Worm (Caenorhabditis elegans) whole organism, L2 larva: Measurements from ENCODE around the gene C34C12.12.

Source experiments
- ama-1 ChIP-seq: fragments of 150-350 bp; optimal IDR thresholded peaks from 2 replicates; lab custom pipeline; 2018; ENCODE audit warnings: inconsistent platforms
- blmp-1 ChIP-seq: sonication (generic microtip); optimal IDR thresholded peaks from 2 replicates; lab custom pipeline; 2017; ENCODE audit warnings: missing genetic modification characterization, mild to moderate bottlenecking, missing compliant biosample characterization, antibody characterized with exemption, moderate library complexity; ENCODE audit not compliant: insufficient read depth
- lsy-2 ChIP-seq, 2 experiments: fragments of 150-350 bp in 1 of 2; sonication (generic microtip) in 1 of 2; optimal IDR thresholded peaks; 2 replicates each; lab custom pipeline; 2014 to 2017; ENCODE audit warnings: missing biosample characterization in 2 of 2, missing genetic modification characterization in 2 of 2
- nhr-10 ChIP-seq: sonication (generic microtip); optimal IDR thresholded peaks from 2 replicates; lab custom pipeline; 2017; ENCODE audit warnings: missing biosample characterization, missing genetic modification characterization
- nhr-237 ChIP-seq: fragments of 150-350 bp; optimal IDR thresholded peaks from 2 replicates; lab custom pipeline; 2014; ENCODE audit warnings: missing biosample characterization, missing genetic modification characterization
- snpc-4 ChIP-seq: fragments of 150-350 bp; optimal IDR thresholded peaks from 2 replicates; lab custom pipeline; 2014; ENCODE audit warnings: missing biosample characterization, missing genetic modification characterization
- unc-39 ChIP-seq: fragments of 150-350 bp; optimal IDR thresholded peaks from 2 replicates; lab custom pipeline; 2014; ENCODE audit warnings: missing biosample characterization, missing genetic modification characterization
- unc-55 ChIP-seq: fragments of 150-350 bp; sonication (generic microtip); optimal IDR thresholded peaks from 3 replicates; lab custom pipeline; 2014; ENCODE audit warnings: missing biosample characterization, missing genetic modification reagents, missing genetic modification characterization
- ztf-11 ChIP-seq: sonication (generic microtip); optimal IDR thresholded peaks from 2 replicates; lab custom pipeline; 2017; ENCODE audit warnings: missing biosample characterization, missing genetic modification characterization

- TF ChIP-seq lsy-2 (tag; optimal IDR thresholded peaks at IDR 0.05; lab: Kevin White, UChicago) (no peak), nhr-237 (tag; lab: Kevin White, UChicago) (no peak), nhr-10 (tag; lab: Kevin White, UChicago) (no peak), ztf-11 (tag; lab: Kevin White, UChicago) (no peak), snpc-4 (tag; lab: Kevin White, UChicago) (no peak), unc-55 (GFP tag; lab: Kevin White, UChicago) (no peak), ama-1 (lab: Kevin White, UChicago) (no peak), unc-39 (tag; lab: Kevin White, UChicago) (no peak), blmp-1 (tag; lab: Kevin White, UChicago) (no peak)
Observed at ce11 chrIII:3469646-3470045, 16.7 kb downstream of the C34C12.12 start, which contains the start of gene smim-14.
